Fruit fly (Drosophila melanogaster) whole organism: ENCODE measurements around the gene pns.

Experiments
- CG8478 ChIP-seq: fragments of >200 bp; optimal IDR thresholded peaks from 2 replicates; lab custom pipeline; 2018; ENCODE audit warnings: inconsistent platforms
- EcR ChIP-seq, 2 experiments: fragments of >200 bp; optimal IDR thresholded peaks; 2 replicates each; lab custom pipeline; 2017; ENCODE audit warnings: missing biosample characterization in 2 of 2, missing genetic modification characterization in 2 of 2, missing genetic modification reagents in 2 of 2
- psq ChIP-seq: fragments of >200 bp; optimal IDR thresholded peaks from 2 replicates; lab custom pipeline; 2017
- usp ChIP-seq: fragments of >200 bp; optimal IDR thresholded peaks from 2 replicates; lab custom pipeline; 2017; ENCODE audit warnings: missing biosample characterization, missing genetic modification characterization, mixed read lengths

dm6 chr3L:1576489-1577106 is 39.7 kb downstream of the pns start, which contains the start of gene CG13917:
- TF ChIP-seq EcR (GFP tag; optimal IDR thresholded peaks at IDR 0.05; lab: Kevin White, UChicago): no peak
- no peak for TF ChIP-seq CG8478
- TF ChIP-seq usp (GFP tag; lab: Kevin White, UChicago): no peak
- no peak for TF ChIP-seq psq (lab: Kevin White, UChicago)
